Fruit fly (Drosophila melanogaster): ENCODE results near the gene Nlp.

- TF ChIP-seq pad (GFP tag; optimal IDR thresholded peaks at IDR 0.05) (no peak), kay (GFP tag; ENCODE audit: borderline replicate concordance) (no peak), Clk (GFP tag; optimal IDR thresholded peaks at IDR 0.05) (no peak), cnc (optimal IDR thresholded peaks at IDR 0.05) (no peak)
These were observed 32.0 kb downstream of the Nlp start, which contains the start of gene ZIPIC for dm6 chr3R:30036609-30037008.
